Fruit fly (Drosophila melanogaster) whole organism, embryonic: ENCODE data around the gene Crys.

ENCODE experiments used
- Ada2b ChIP-seq: fragments of 200-800 bp; sonication (Bioruptor generic); IDR thresholded peaks from 2 replicates; pipeline ENCODE4 v1.3.6; 2022; ENCODE audit warnings: missing biosample characterization, missing genetic modification characterization
- CG10431 ChIP-seq: fragments of 200-800 bp; sonication (Bioruptor generic); optimal IDR thresholded peaks from 3 replicates; lab custom pipeline; 2018; ENCODE audit warnings: missing biosample characterization, mild to moderate bottlenecking, missing genetic modification characterization
- CG11456 ChIP-seq: fragments of 200-800 bp; sonication (Bioruptor generic); IDR thresholded peaks from 3 replicates; pipeline ENCODE4 v1.3.6; 2022; ENCODE audit warnings: missing biosample characterization, missing genetic modification characterization
- CG11504 ChIP-seq: fragments of 200-800 bp; sonication (Bioruptor generic); optimal IDR thresholded peaks from 3 replicates; lab custom pipeline; 2019; ENCODE audit warnings: missing biosample characterization, mild to moderate bottlenecking, missing genetic modification characterization, moderate library complexity
- CG11560 ChIP-seq: fragments of 200-800 bp; sonication (Bioruptor generic); IDR thresholded peaks from 3 replicates; pipeline ENCODE4 v1.3.6; 2022; ENCODE audit warnings: missing biosample characterization, missing genetic modification characterization
- CG13624 ChIP-seq: fragments of 200-800 bp; sonication (Bioruptor generic); optimal IDR thresholded peaks from 2 replicates; lab custom pipeline; 2016; ENCODE audit warnings: missing biosample characterization, missing genetic modification characterization
- CG14441 ChIP-seq: fragments of 200-800 bp; sonication (Bioruptor generic); IDR thresholded peaks from 2 replicates; pipeline ENCODE4 v1.3.6; 2022; ENCODE audit warnings: missing biosample characterization, missing genetic modification characterization
- CG2712 ChIP-seq: fragments of 200-800 bp; optimal IDR thresholded peaks from 3 replicates; lab custom pipeline; 2019; ENCODE audit warnings: missing biosample characterization, mild to moderate bottlenecking, missing genetic modification characterization, moderate library complexity
- CG2889 ChIP-seq: fragments of 200-800 bp; sonication (Bioruptor generic); IDR thresholded peaks from 3 replicates; pipeline ENCODE4 v1.3.6; 2022; ENCODE audit warnings: missing biosample characterization, missing genetic modification characterization
- CG32772 ChIP-seq: fragments of 200-800 bp; sonication (Bioruptor generic); IDR thresholded peaks from 2 replicates; pipeline ENCODE4 v1.3.6; 2022; ENCODE audit warnings: missing biosample characterization, missing genetic modification characterization
- CG3281 ChIP-seq: fragments of 200-800 bp; sonication (Bioruptor generic); optimal IDR thresholded peaks from 3 replicates; lab custom pipeline; 2017; ENCODE audit warnings: missing biosample characterization, mild to moderate bottlenecking, missing genetic modification characterization
- CG33557 ChIP-seq: fragments of 200-800 bp; sonication (Bioruptor generic); optimal IDR thresholded peaks from 2 replicates; lab custom pipeline; 2019; ENCODE audit warnings: missing biosample characterization, mild to moderate bottlenecking, missing genetic modification characterization, moderate library complexity
- CG3995 ChIP-seq: fragments of 200-800 bp; sonication (Bioruptor generic); optimal IDR thresholded peaks from 3 replicates; lab custom pipeline; 2016; ENCODE audit warnings: missing biosample characterization, missing genetic modification characterization
- CG7372 ChIP-seq: fragments of 200-800 bp; sonication (Bioruptor generic); IDR thresholded peaks from 2 replicates; pipeline ENCODE4 v1.3.6; 2022; ENCODE audit warnings: missing biosample characterization, missing genetic modification characterization
- CG7839 ChIP-seq: fragments of 200-800 bp; sonication (Bioruptor generic); optimal IDR thresholded peaks from 3 replicates; lab custom pipeline; 2018; ENCODE audit warnings: missing biosample characterization, mild to moderate bottlenecking, missing genetic modification characterization, moderate library complexity
- CG7963 ChIP-seq: fragments of 200-800 bp; sonication (Bioruptor generic); IDR thresholded peaks from 3 replicates; pipeline ENCODE4 v1.3.6; 2022; ENCODE audit warnings: missing biosample characterization, missing genetic modification characterization; ENCODE audit not compliant: partially characterized antibody
- CG8089 ChIP-seq: fragments of 200-800 bp; sonication (Bioruptor generic); optimal IDR thresholded peaks from 3 replicates; lab custom pipeline; 2016; ENCODE audit warnings: missing biosample characterization, missing genetic modification characterization
- CG8765 ChIP-seq: fragments of 200-800 bp; sonication (Bioruptor generic); IDR thresholded peaks from 2 replicates; pipeline ENCODE4 v1.3.6; 2022; ENCODE audit warnings: missing biosample characterization, missing genetic modification characterization
- CG8924 ChIP-seq: fragments of 200-800 bp; optimal IDR thresholded peaks from 3 replicates; lab custom pipeline; 2019; ENCODE audit warnings: missing biosample characterization, mild to moderate bottlenecking, missing genetic modification characterization, moderate library complexity
- CG9609 ChIP-seq: fragments of 200-800 bp; sonication (Bioruptor generic); optimal IDR thresholded peaks from 3 replicates; lab custom pipeline; 2016; ENCODE audit warnings: missing biosample characterization, missing genetic modification characterization
- CG9932 ChIP-seq: fragments of 200-800 bp; sonication (Bioruptor generic); IDR thresholded peaks from 2 replicates; pipeline ENCODE4 v1.3.6; 2022; ENCODE audit warnings: missing biosample characterization, missing genetic modification characterization
- Dbx ChIP-seq: fragments of 200-800 bp; sonication (Bioruptor generic); IDR thresholded peaks from 3 replicates; pipeline ENCODE4 v1.3.6; 2022; ENCODE audit warnings: missing biosample characterization, missing genetic modification characterization
- Hand ChIP-seq: fragments of 200-800 bp; sonication (Bioruptor generic); optimal IDR thresholded peaks from 2 replicates; lab custom pipeline; 2017; ENCODE audit warnings: mild to moderate bottlenecking, missing biosample characterization, missing genetic modification reagents, missing genetic modification characterization
- Hmr ChIP-seq: fragments of 200-800 bp; sonication (Bioruptor generic); optimal IDR thresholded peaks from 3 replicates; lab custom pipeline; 2017; ENCODE audit warnings: mild to moderate bottlenecking, missing biosample characterization, missing genetic modification reagents, missing genetic modification characterization
- Hr3 ChIP-seq: fragments of 200-800 bp; sonication (Bioruptor generic); optimal IDR thresholded peaks from 3 replicates; lab custom pipeline; 2016; ENCODE audit warnings: missing biosample characterization, missing genetic modification characterization
- Hr78 ChIP-seq, 2 experiments: fragments of 200-800 bp in 1 of 2; fragments of >200 bp in 1 of 2; sonication (Bioruptor generic) in 1 of 2; optimal IDR thresholded peaks; 2 replicates each; lab custom pipeline; 2017 to 2019; ENCODE audit warnings: missing biosample characterization in 2 of 2, missing genetic modification characterization in 2 of 2, mild to moderate bottlenecking in 1 of 2, moderate library complexity in 1 of 2
- Side ChIP-seq: fragments of 200-800 bp; sonication (Bioruptor generic); optimal IDR thresholded peaks from 2 replicates; lab custom pipeline; 2016; ENCODE audit warnings: missing biosample characterization, missing genetic modification characterization
- Sin3A ChIP-seq: fragments of >200 bp; optimal IDR thresholded peaks from 2 replicates; lab custom pipeline; 2018
- Xrp1 ChIP-seq: fragments of 200-800 bp; sonication (Bioruptor generic); IDR thresholded peaks from 2 replicates; pipeline ENCODE4 v1.3.6; 2022; ENCODE audit warnings: missing biosample characterization, missing genetic modification characterization
- cad ChIP-seq: fragments of >200 bp; optimal IDR thresholded peaks from 2 replicates; lab custom pipeline; 2017; ENCODE audit warnings: missing biosample characterization, missing genetic modification characterization
- croc ChIP-seq: fragments of 200-800 bp; sonication (Bioruptor generic); conservative IDR thresholded peaks from 3 replicates; pipeline ENCODE4 v1.3.6; 2022; ENCODE audit warnings: missing biosample characterization, missing genetic modification characterization
- en ChIP-seq: fragments of 200-800 bp; sonication (Bioruptor generic); optimal IDR thresholded peaks from 2 replicates; lab custom pipeline; 2016; ENCODE audit warnings: missing biosample characterization, missing genetic modification characterization
- ewg ChIP-seq: fragments of 200-800 bp; sonication (Bioruptor generic); optimal IDR thresholded peaks from 3 replicates; lab custom pipeline; 2017; ENCODE audit warnings: mild to moderate bottlenecking, missing biosample characterization, missing genetic modification reagents, missing genetic modification characterization
- fu2 ChIP-seq: fragments of 200-800 bp; sonication (Bioruptor generic); optimal IDR thresholded peaks from 2 replicates; lab custom pipeline; 2016; ENCODE audit warnings: missing biosample characterization, missing genetic modification characterization
- gfzf ChIP-seq: fragments of 200-800 bp; sonication (Bioruptor generic); optimal IDR thresholded peaks from 2 replicates; lab custom pipeline; 2016; ENCODE audit warnings: missing biosample characterization, mild to moderate bottlenecking, missing genetic modification characterization, moderate library complexity
- h ChIP-seq: fragments of >200 bp; optimal IDR thresholded peaks from 2 replicates; lab custom pipeline; 2017
- pum ChIP-seq: fragments of 200-800 bp; sonication (Bioruptor generic); optimal IDR thresholded peaks from 2 replicates; lab custom pipeline; 2016; ENCODE audit warnings: missing biosample characterization, missing genetic modification characterization
- ranshi ChIP-seq: fragments of 200-800 bp; sonication (Bioruptor generic); IDR thresholded peaks from 2 replicates; pipeline ENCODE4 v1.3.6; 2022; ENCODE audit warnings: missing biosample characterization, missing genetic modification characterization
- rib ChIP-seq: fragments of 200-800 bp; sonication (Bioruptor generic); IDR thresholded peaks from 2 replicates; pipeline ENCODE4 v1.3.6; 2022; ENCODE audit warnings: missing biosample characterization, missing genetic modification characterization
- row ChIP-seq: fragments of 200-800 bp; sonication (Bioruptor generic); IDR thresholded peaks from 3 replicates; pipeline ENCODE4 v1.3.6; 2022; ENCODE audit warnings: missing biosample characterization, missing genetic modification characterization
- stc ChIP-seq: fragments of 200-800 bp; sonication (Bioruptor generic); IDR thresholded peaks from 2 replicates; pipeline ENCODE4 v1.3.6; 2022; ENCODE audit warnings: missing biosample characterization, missing genetic modification characterization
- tgo ChIP-seq: fragments of 200-800 bp; sonication (Bioruptor generic); IDR thresholded peaks from 3 replicates; pipeline ENCODE4 v1.3.6; 2022; ENCODE audit warnings: missing biosample characterization, missing genetic modification characterization
- zen ChIP-seq: fragments of 200-800 bp; sonication (Bioruptor generic); optimal IDR thresholded peaks from 3 replicates; lab custom pipeline; 2018; ENCODE audit warnings: missing biosample characterization, mild to moderate bottlenecking, missing genetic modification characterization, moderate library complexity
- zf30C ChIP-seq: fragments of 200-800 bp; sonication (Bioruptor generic); optimal IDR thresholded peaks from 3 replicates; lab custom pipeline; 2018; ENCODE audit warnings: missing biosample characterization, mild to moderate bottlenecking, missing genetic modification characterization

Gene Crys

dm6 chr2L:11931603-11932002, 12.3 kb upstream of the Crys start (continued):
- TF ChIP-seq Ada2b (GFP tag; lab: Robert Waterston, UW) (peak; percentile 28; the same call in 1 of the 2 replicates), rib (GFP tag; lab: Robert Waterston, UW) (no peak), CG11504 (tag; lab: Kevin White, UChicago) (peak; percentile 67), ewg (GFP tag; lab: Kevin White, UChicago) (no peak), tgo (GFP tag; lab: Robert Waterston, UW) (no peak), CG14441 (GFP tag; lab: Robert Waterston, UW) (no peak), CG2712 (tag; lab: Kevin White, UChicago) (no peak), CG3281 (GFP tag; lab: Kevin White, UChicago) (peak; percentile 44), CG9932 (GFP tag; lab: Robert Waterston, UW) (0 out of 2 replicates have a peak, but pooled peaks have one; percentile 31)

dm6 chr2L:11934205-11934604, 9.7 kb upstream of the Crys start, which contains the start of gene Or33a:
Gene Or33a (plus strand): TSS chr2L:11934505.
- TF ChIP-seq row (no peak), CG32772 (no peak), Xrp1 (GFP tag; lab: Robert Waterston, UW) (no peak), CG13624 (GFP tag; lab: Kevin White, UChicago) (no peak), Hr3 (GFP tag; lab: Kevin White, UChicago) (no peak), gfzf (no peak), CG9609 (GFP tag; lab: Kevin White, UChicago) (no peak), cad (GFP tag; lab: Kevin White, UChicago) (no peak), Sin3A (lab: Kevin White, UChicago) (no peak), CG10431 (no peak), CG7372 (GFP tag; lab: Robert Waterston, UW) (no peak), CG8924 (tag; lab: Kevin White, UChicago) (no peak), Side (GFP tag; lab: Kevin White, UChicago) (no peak), pum (GFP tag; lab: Kevin White, UChicago) (no peak), croc (no peak), en (no peak), Hr78 (GFP tag; optimal IDR thresholded peaks at IDR 0.05; lab: Kevin White, UChicago) (no peak), fu2 (GFP tag; lab: Kevin White, UChicago) (no peak), Hand (no peak), CG2889 (GFP tag; lab: Robert Waterston, UW) (no peak)

dm6 chr2L:11935881-11936280, 8.0 kb upstream of the Crys start, which contains the start of gene Or33b:
Gene Or33b (plus strand): TSS chr2L:11936181.
- no peak for TF ChIP-seq zen (tag; lab: Kevin White, UChicago)
- no peak for TF ChIP-seq ranshi
- no peak for TF ChIP-seq CG33557 (GFP tag; lab: Kevin White, UChicago)
- TF ChIP-seq CG11560 (tag; lab: Robert Waterston, UW), result no peak
- no peak for TF ChIP-seq Dbx (GFP tag; lab: Robert Waterston, UW)
- no peak for TF ChIP-seq stc (GFP tag; lab: Robert Waterston, UW)
- TF ChIP-seq, all 482 proteins: peak for 0

- TF ChIP-seq fu2 (GFP tag; lab: Kevin White, UChicago) (no peak), CG8765 (GFP tag; lab: Robert Waterston, UW) (no peak), zf30C (GFP tag; lab: Kevin White, UChicago) (no peak), stc (GFP tag; lab: Robert Waterston, UW) (no peak), CG7839 (no peak), CG7963 (no peak), h (lab: Kevin White, UChicago) (no peak), CG8089 (no peak), CG11456 (no peak), CG3995 (no peak), Hmr (GFP tag; lab: Kevin White, UChicago) (no peak), Sin3A (lab: Kevin White, UChicago) (no peak)
Measured at dm6 chr2L:11937669-11938068, 6.3 kb upstream of the Crys start, which contains the start of gene Or33c. Gene Or33c (plus strand): TSS chr2L:11937969.
